Worm (Caenorhabditis elegans): ENCODE results near the gene B0252.1.

DNA sequence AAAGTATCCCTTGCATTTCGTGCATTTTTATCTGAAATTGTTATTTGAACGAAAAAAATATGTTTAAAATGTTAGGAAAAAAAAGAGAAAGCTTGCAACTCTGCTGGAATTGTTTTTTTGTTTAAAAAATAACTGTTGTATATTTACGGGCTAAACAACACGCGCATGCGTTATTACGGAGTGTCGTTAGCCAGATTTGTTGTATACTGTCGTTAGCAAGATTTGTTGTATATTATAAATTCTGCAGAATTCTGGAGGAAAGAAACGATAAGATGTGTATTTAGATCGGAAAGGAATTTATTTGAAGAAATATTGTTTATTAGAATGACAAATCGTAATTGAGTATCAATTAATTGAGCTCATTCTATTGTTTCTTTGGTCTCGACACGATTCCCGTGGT is 48.1 kb downstream of the B0252.1 start, which contains the start of gene eif-2Bgamma:
- TF ChIP-seq nhr-90 (tag; optimal IDR thresholded peaks at IDR 0.05) (no peak), hlh-26 (GFP tag; conservative IDR thresholded peaks at IDR 0.05) (no peak), T26A5.8 (tag; optimal IDR thresholded peaks at IDR 0.05) (no peak), snpc-4 (GFP tag; optimal IDR thresholded peaks at IDR 0.05) (no peak), snpc-4 (tag; optimal IDR thresholded peaks at IDR 0.05) (peak in 1 of 4 experiments; percentile 52), attf-5 (GFP tag; optimal IDR thresholded peaks at IDR 0.05) (no peak), F55B11.4 (tag; optimal IDR thresholded peaks at IDR 0.05; ENCODE audit: borderline replicate concordance, insufficient read depth) (no peak), dpff-1 (tag; optimal IDR thresholded peaks at IDR 0.05) (no peak), ceh-91 (GFP tag; IDR thresholded peaks at IDR 0.05) (no peak), rpc-1 (optimal IDR thresholded peaks at IDR 0.05) (no peak), rpc-1 (tag; optimal IDR thresholded peaks at IDR 0.05) (no peak), pha-4 (tag; optimal IDR thresholded peaks at IDR 0.05) (no peak)
